Worm (Caenorhabditis elegans) whole organism, young adult: ENCODE measurements around the gene F55C9.15.

ENCODE experiments used
- B0261.1 ChIP-seq: sonication (generic microtip); optimal IDR thresholded peaks from 2 replicates; lab custom pipeline; 2016; ENCODE audit warnings: mild to moderate bottlenecking, missing genetic modification characterization, moderate library complexity, missing compliant biosample characterization
- F10E7.11 ChIP-seq: sonication (generic microtip); optimal IDR thresholded peaks from 2 replicates; lab custom pipeline; 2017; ENCODE audit warnings: mild to moderate bottlenecking, missing genetic modification characterization, moderate library complexity, missing compliant biosample characterization
- F33H1.4 ChIP-seq: fragments of 200-800 bp; sonication (Bioruptor generic); IDR thresholded peaks from 2 replicates; pipeline ENCODE4 v1.3.6; 2022; ENCODE audit warnings: missing genetic modification reagents, missing genetic modification characterization, missing compliant biosample characterization
- F37B4.10 ChIP-seq: fragments of 200-800 bp; sonication (Bioruptor generic); IDR thresholded peaks from 2 replicates; pipeline ENCODE4 v1.3.6; 2022; ENCODE audit warnings: missing genetic modification characterization, missing compliant biosample characterization
- F52B5.7 ChIP-seq: sonication (generic microtip); optimal IDR thresholded peaks from 2 replicates; lab custom pipeline; 2016; ENCODE audit warnings: mild to moderate bottlenecking, missing genetic modification characterization, missing compliant biosample characterization
- F57A8.1 ChIP-seq: fragments of 200-800 bp; sonication (Bioruptor generic); optimal IDR thresholded peaks from 2 replicates; lab custom pipeline; 2018; ENCODE audit warnings: mild to moderate bottlenecking, missing genetic modification characterization, moderate library complexity, missing compliant biosample characterization
- K12H6.12 ChIP-seq: fragments of 200-800 bp; sonication (Bioruptor generic); optimal IDR thresholded peaks from 2 replicates; lab custom pipeline; 2018; ENCODE audit warnings: mild to moderate bottlenecking, missing genetic modification characterization, missing compliant biosample characterization
- akir-1 ChIP-seq: fragments of 200-800 bp; sonication (Bioruptor generic); optimal IDR thresholded peaks from 2 replicates; lab custom pipeline; 2018; ENCODE audit warnings: mild to moderate bottlenecking, missing genetic modification characterization, moderate library complexity, missing compliant biosample characterization
- ama-1 ChIP-seq, 3 experiments: fragments of 150-350 bp in 1 of 3; sonication (generic microtip) in 2 of 3; optimal IDR thresholded peaks; 2 replicates each; lab custom pipeline; 2014 to 2018; ENCODE audit warnings: missing biosample characterization in 2 of 3, missing genetic modification characterization in 2 of 3, missing genetic modification reagents in 2 of 3
- athp-1 ChIP-seq: sonication (generic microtip); optimal IDR thresholded peaks from 2 replicates; lab custom pipeline; 2017; ENCODE audit warnings: mild to moderate bottlenecking, missing genetic modification characterization, missing compliant biosample characterization
- attf-5 ChIP-seq: fragments of 200-800 bp; sonication (Bioruptor generic); optimal IDR thresholded peaks from 2 replicates; lab custom pipeline; 2018; ENCODE audit warnings: mild to moderate bottlenecking, missing genetic modification characterization, missing compliant biosample characterization
- attf-6 ChIP-seq: fragments of 200-800 bp; sonication (Bioruptor generic); IDR thresholded peaks from 2 replicates; pipeline ENCODE4 v1.3.6; 2022; ENCODE audit warnings: missing genetic modification reagents, missing genetic modification characterization, missing compliant biosample characterization
- bed-2 ChIP-seq: fragments of 200-800 bp; sonication (Bioruptor generic); IDR thresholded peaks from 2 replicates; pipeline ENCODE4 v1.3.6; 2022; ENCODE audit warnings: missing genetic modification reagents, missing genetic modification characterization, missing compliant biosample characterization
- cebp-2 ChIP-seq: fragments of 200-800 bp; sonication (Bioruptor generic); IDR thresholded peaks from 2 replicates; pipeline ENCODE4 v1.3.6; 2022; ENCODE audit warnings: missing genetic modification characterization, missing compliant biosample characterization
- ceh-27 ChIP-seq: fragments of 200-800 bp; sonication (Bioruptor generic); optimal IDR thresholded peaks from 2 replicates; lab custom pipeline; 2018; ENCODE audit warnings: mild to moderate bottlenecking, missing genetic modification characterization, moderate library complexity, missing compliant biosample characterization
- ceh-91 ChIP-seq: fragments of 200-800 bp; sonication (Bioruptor generic); IDR thresholded peaks from 2 replicates; pipeline ENCODE4 v1.3.6; 2022; ENCODE audit warnings: missing genetic modification reagents, missing genetic modification characterization, missing compliant biosample characterization
- dox-1 ChIP-seq: fragments of 200-800 bp; sonication (Bioruptor generic); IDR thresholded peaks from 2 replicates; pipeline ENCODE4 v1.3.6; 2022; ENCODE audit warnings: missing genetic modification reagents, missing genetic modification characterization, missing compliant biosample characterization
- dpl-1 ChIP-seq: fragments of 150-350 bp; optimal IDR thresholded peaks from 2 replicates; lab custom pipeline; 2014; ENCODE audit warnings: missing biosample characterization, missing genetic modification reagents, missing genetic modification characterization
- ekl-4 ChIP-seq: fragments of 200-800 bp; sonication (Bioruptor generic); IDR thresholded peaks from 2 replicates; pipeline ENCODE4 v1.3.6; 2022; ENCODE audit warnings: missing genetic modification reagents, missing genetic modification characterization, missing compliant biosample characterization
- hlh-12 ChIP-seq: sonication (generic microtip); optimal IDR thresholded peaks from 2 replicates; lab custom pipeline; 2016; ENCODE audit warnings: missing genetic modification characterization, missing compliant biosample characterization
- hsf-1 ChIP-seq: fragments of 200-800 bp; sonication (Bioruptor generic); IDR thresholded peaks from 2 replicates; pipeline ENCODE4 v1.3.6; 2022; ENCODE audit warnings: missing genetic modification reagents, missing genetic modification characterization, missing compliant biosample characterization
- lin-40 ChIP-seq: sonication (generic microtip); optimal IDR thresholded peaks from 2 replicates; lab custom pipeline; 2016; ENCODE audit warnings: missing genetic modification characterization, mild to moderate bottlenecking, missing compliant biosample characterization, missing genotype, missing genetic modification reagents
- lsl-1 ChIP-seq: fragments of 200-800 bp; sonication (Bioruptor generic); optimal IDR thresholded peaks from 2 replicates; lab custom pipeline; 2018; ENCODE audit warnings: mild to moderate bottlenecking, missing genetic modification characterization, moderate library complexity, missing compliant biosample characterization
- madf-6 ChIP-seq: fragments of 200-800 bp; sonication (Bioruptor generic); IDR thresholded peaks from 2 replicates; pipeline ENCODE4 v1.3.6; 2022; ENCODE audit warnings: missing genetic modification reagents, missing genetic modification characterization, missing compliant biosample characterization
- nfya-1 ChIP-seq: sonication (generic microtip); optimal IDR thresholded peaks from 2 replicates; lab custom pipeline; 2017; ENCODE audit warnings: antibody characterized with exemption, missing compliant biosample characterization, missing genetic modification characterization, borderline replicate concordance; ENCODE audit not compliant: insufficient read depth
- pha-4 ChIP-seq: fragments of 150-350 bp; sonication (generic microtip); optimal IDR thresholded peaks from 2 replicates; lab custom pipeline; 2014; ENCODE audit warnings: missing biosample characterization, missing genetic modification reagents, missing genetic modification characterization
- rec-8 ChIP-seq, 2 experiments: sonication (generic microtip); optimal IDR thresholded peaks; 2 replicates each; lab custom pipeline; 2016; ENCODE audit warnings: mild to moderate bottlenecking in 2 of 2, missing genetic modification characterization in 2 of 2, missing genetic modification reagents in 2 of 2, missing genotype in 2 of 2, missing biosample characterization in 1 of 2, missing compliant biosample characterization in 1 of 2, moderate library complexity in 1 of 2
- rpc-1 ChIP-seq, 2 experiments: fragments of 150-350 bp in 1 of 2; sonication (generic microtip) in 1 of 2; optimal IDR thresholded peaks; 2 replicates each; lab custom pipeline; 2014 to 2018; ENCODE audit warnings: missing biosample characterization in 1 of 2, missing genetic modification characterization in 1 of 2, missing genetic modification reagents in 1 of 2, missing genotype in 1 of 2
- sdz-38 ChIP-seq: sonication (generic microtip); optimal IDR thresholded peaks from 2 replicates; lab custom pipeline; 2016; ENCODE audit warnings: missing genotype, missing genetic modification characterization, missing compliant biosample characterization
- sea-2 ChIP-seq: fragments of 200-800 bp; sonication (Bioruptor generic); IDR thresholded peaks from 2 replicates; pipeline ENCODE4 v1.3.6; 2022; ENCODE audit warnings: missing genetic modification characterization, missing compliant biosample characterization
- snpc-1.3 ChIP-seq: sonication (generic microtip); optimal IDR thresholded peaks from 2 replicates; lab custom pipeline; 2017; ENCODE audit warnings: missing genetic modification characterization, mild to moderate bottlenecking, missing compliant biosample characterization, antibody characterized with exemption, moderate library complexity, missing genotype, missing genetic modification reagents; ENCODE audit not compliant: insufficient read depth
- zim-3 ChIP-seq: sonication (generic microtip); optimal IDR thresholded peaks from 2 replicates; lab custom pipeline; 2017; ENCODE audit warnings: mild to moderate bottlenecking, missing genetic modification characterization, moderate library complexity, missing compliant biosample characterization
- ztf-26 ChIP-seq: sonication (generic microtip); optimal IDR thresholded peaks from 2 replicates; lab custom pipeline; 2017; ENCODE audit warnings: missing genetic modification characterization, missing compliant biosample characterization

Gene F55C9.15

DNA sequence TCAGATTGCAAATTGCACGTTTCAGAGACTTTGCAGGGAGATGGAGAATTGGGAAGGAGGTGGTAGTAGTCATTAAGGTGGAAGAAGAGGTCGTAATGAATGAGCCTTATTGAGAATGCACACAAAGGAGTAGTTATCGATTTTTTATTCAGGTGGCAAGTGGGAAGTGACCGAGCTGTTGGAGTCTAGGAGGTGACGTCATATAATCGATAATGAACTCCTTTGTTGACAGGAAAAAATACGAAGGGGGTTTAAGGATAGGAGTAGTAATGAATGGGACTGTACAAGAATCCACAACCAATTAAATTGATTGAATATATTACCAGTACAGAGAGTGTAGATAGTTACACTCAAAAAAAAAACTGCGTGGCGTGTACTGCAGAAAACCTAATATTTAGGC lies 4.9 kb downstream of the F55C9.15 start, which contains the start of gene fbxb-62:
fbxb-62 (minus strand) TSS at position 101 of the 400 bp plus-strand sequence.
- TF ChIP-seq dpl-1 (no peak), ekl-4 (GFP tag; lab: Robert Waterston, UW) (no peak), ceh-27 (no peak), cebp-2 (no peak), zim-3 (no peak), lsl-1 (GFP tag; lab: Kevin White, UChicago) (no peak), F10E7.11 (no peak), rpc-1 (optimal IDR thresholded peaks at IDR 0.05; lab: Kevin White, UChicago) (no peak), rpc-1 (tag; optimal IDR thresholded peaks at IDR 0.05; lab: Kevin White, UChicago) (no peak), hsf-1 (GFP tag; lab: Robert Waterston, UW) (no peak), snpc-1.3 (no peak), hlh-12 (no peak), madf-6 (GFP tag; lab: Robert Waterston, UW) (no peak), B0261.1 (tag; lab: Kevin White, UChicago) (no peak)

DNA sequence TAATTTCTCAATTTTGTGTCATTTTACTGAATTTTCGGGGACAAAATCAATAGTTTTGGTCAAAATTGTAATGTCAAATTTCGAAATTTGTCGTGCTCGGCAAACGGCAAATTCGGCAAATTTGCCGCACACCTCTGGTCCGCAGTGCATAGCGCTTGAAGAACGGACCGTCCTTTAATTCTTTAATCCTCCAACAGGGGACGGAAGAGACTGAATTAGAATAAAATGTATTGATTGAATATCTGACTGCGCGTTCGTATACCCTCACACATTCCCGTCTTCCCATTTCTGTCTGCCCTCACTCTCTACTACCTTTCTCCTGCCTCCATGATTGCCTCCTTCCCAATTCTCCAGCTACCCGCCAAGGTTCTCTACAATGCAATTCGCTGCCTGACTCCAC lies 7.5 kb downstream of the F55C9.15 start, which contains the start of gene F55C9.14:
F55C9.14 (plus strand) TSS at position 301 of the 400 bp plus-strand sequence.
- TF ChIP-seq pha-4 (tag; lab: Kevin White, UChicago) (no peak), athp-1 (tag; lab: Kevin White, UChicago) (no peak), snpc-1.3 (no peak), dox-1 (GFP tag; lab: Robert Waterston, UW) (no peak), rec-8 (tag; optimal IDR thresholded peaks at IDR 0.05; lab: Kevin White, UChicago) (no peak), ama-1 (optimal IDR thresholded peaks at IDR 0.05; lab: Kevin White, UChicago) (no peak), ama-1 (GFP tag; optimal IDR thresholded peaks at IDR 0.05; lab: Kevin White, UChicago) (no peak), attf-5 (GFP tag; lab: Kevin White, UChicago) (no peak), nfya-1 (no peak), F33H1.4 (no peak), F37B4.10 (GFP tag; lab: Robert Waterston, UW) (no peak)

DNA sequence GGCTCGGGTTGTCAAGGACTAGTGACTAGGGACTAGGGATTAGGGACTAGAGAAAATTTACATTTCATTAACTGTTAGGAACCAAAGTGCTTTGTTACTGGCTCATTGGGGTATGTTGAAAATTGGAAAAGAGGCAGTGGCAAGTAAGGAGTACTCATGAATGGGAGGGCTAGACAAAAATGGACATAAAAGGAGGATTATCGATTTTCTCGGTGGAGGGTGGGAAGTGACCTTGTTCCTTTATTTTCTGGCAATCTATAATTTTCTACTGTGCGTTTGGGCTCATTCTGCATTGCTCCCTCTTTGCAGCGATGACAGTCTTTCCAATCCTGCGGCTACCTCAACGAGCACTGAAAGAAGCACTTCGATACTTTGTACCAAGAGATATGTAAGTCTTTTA lies 9.3 kb downstream of the F55C9.15 start, which contains the start of gene fbxb-60:
fbxb-60 (plus strand) TSS at position 301 of the 400 bp plus-strand sequence.
- no peak for TF ChIP-seq pha-4 (tag; lab: Kevin White, UChicago)
- TF ChIP-seq F57A8.1, result no peak
- no peak for TF ChIP-seq rec-8 (tag; optimal IDR thresholded peaks at IDR 0.05; lab: Kevin White, UChicago)
- no peak for TF ChIP-seq ceh-91 (GFP tag; lab: Robert Waterston, UW)
- no peak for TF ChIP-seq B0261.1 (tag; lab: Kevin White, UChicago)
- no peak for TF ChIP-seq dpl-1
- TF ChIP-seq akir-1 (GFP tag; lab: Kevin White, UChicago), result no peak
- TF ChIP-seq lin-40, result no peak
- TF ChIP-seq K12H6.12 (tag; lab: Kevin White, UChicago), result no peak

- TF ChIP-seq ztf-26 (tag; lab: Kevin White, UChicago) (no peak), F52B5.7 (tag; lab: Kevin White, UChicago) (no peak), sea-2 (GFP tag; lab: Robert Waterston, UW) (no peak), sdz-38 (tag; lab: Kevin White, UChicago) (no peak), attf-6 (GFP tag; lab: Robert Waterston, UW) (no peak), bed-2 (no peak)
- TF ChIP-seq, all 124 proteins: peak for 0
Observed at ce11 chrV:19296723-19297122, 10.1 kb downstream of the F55C9.15 start, which contains the start of gene F55C9.6. Gene F55C9.6, minus strand, starts transcription at chrV:19296823.
